Worm (Caenorhabditis elegans): Measurements from ENCODE around the gene C12D12.3.

ce11 chrX:3453870-3454269 is 35.2 kb upstream of the C12D12.3 start:
- TF ChIP-seq snpc-4 (tag; optimal IDR thresholded peaks at IDR 0.05) (no peak), jun-1 (tag; optimal IDR thresholded peaks at IDR 0.05) (no peak), nhr-11 (tag; optimal IDR thresholded peaks at IDR 0.05) (no peak), nhr-12 (tag; optimal IDR thresholded peaks at IDR 0.05) (no peak), pha-4 (tag; optimal IDR thresholded peaks at IDR 0.05) (no peak), ceh-82 (tag; optimal IDR thresholded peaks at IDR 0.05) (no peak), ama-1 (optimal IDR thresholded peaks at IDR 0.05) (no peak)

All from whole organism, L3 larva.